Fruit fly (Drosophila melanogaster): ENCODE data around the gene Cyp12a5.

Gene Cyp12a5

dm6 chr3R:19163972-19164819, 31.7 kb downstream of the Cyp12a5 start, which contains the start of gene sqz:
Gene sqz (plus strand): TSS chr3R:19164211.
- TF ChIP-seq psq (GFP tag; optimal IDR thresholded peaks at IDR 0.05) (peak; percentile 77), dsf (GFP tag; optimal IDR thresholded peaks at IDR 0.05; ENCODE audit: borderline replicate concordance) (no peak), Hnf4 (GFP tag; optimal IDR thresholded peaks at IDR 0.05) (peak; percentile 34), N (GFP tag; optimal IDR thresholded peaks at IDR 0.05) (peak; percentile 28), foxo (GFP tag; optimal IDR thresholded peaks at IDR 0.05) (peak in 1 of 2 experiments; percentile 6), br (GFP tag; optimal IDR thresholded peaks at IDR 0.05) (peak; percentile 46), Mio (GFP tag; optimal IDR thresholded peaks at IDR 0.05) (no peak), lola (GFP tag; optimal IDR thresholded peaks at IDR 0.05) (peak; percentile 72), pan (optimal IDR thresholded peaks at IDR 0.05) (no peak), dl (GFP tag; optimal IDR thresholded peaks at IDR 0.05; ENCODE audit: insufficient read depth in 1 of 2, partially characterized antibody in 2 of 2) (peak; percentile 69 to 91), fru (GFP tag; optimal IDR thresholded peaks at IDR 0.05) (peak; percentile 46), jim (GFP tag; optimal IDR thresholded peaks at IDR 0.05) (no peak), HLH106 (tag; optimal IDR thresholded peaks at IDR 0.05) (peak; percentile 21), Vsx2 (GFP tag; optimal IDR thresholded peaks at IDR 0.05; ENCODE audit: partially characterized antibody) (peak; percentile 79), sage (GFP tag; optimal IDR thresholded peaks at IDR 0.05) (peak; percentile 74), Myc (optimal IDR thresholded peaks at IDR 0.05) (no peak), OdsH (GFP tag; optimal IDR thresholded peaks at IDR 0.05) (peak; percentile 56), woc (GFP tag; optimal IDR thresholded peaks at IDR 0.05) (no peak), h (GFP tag; optimal IDR thresholded peaks at IDR 0.05) (peak; percentile 37), CG9705 (GFP tag; optimal IDR thresholded peaks at IDR 0.05) (no peak), Dfd (GFP tag; optimal IDR thresholded peaks at IDR 0.05) (no peak), Sp1 (GFP tag; optimal IDR thresholded peaks at IDR 0.05) (peak; percentile 83), Hr83 (GFP tag; optimal IDR thresholded peaks at IDR 0.05; ENCODE audit: poor library complexity, severe bottlenecking) (peak; percentile 50), Dif (GFP tag; optimal IDR thresholded peaks at IDR 0.05; ENCODE audit: partially characterized antibody) (peak; percentile 94), GATAd (GFP tag; optimal IDR thresholded peaks at IDR 0.05) (no peak), rgr (GFP tag; optimal IDR thresholded peaks at IDR 0.05) (no peak), tai (GFP tag; optimal IDR thresholded peaks at IDR 0.05) (no peak), Rel (GFP tag; optimal IDR thresholded peaks at IDR 0.05) (peak; percentile 84), Rel (tag; optimal IDR thresholded peaks at IDR 0.05) (peak; percentile 49), ey (GFP tag; optimal IDR thresholded peaks at IDR 0.05) (no peak), CG32264 (GFP tag; optimal IDR thresholded peaks at IDR 0.05) (no peak), Abd-B (GFP tag; optimal IDR thresholded peaks at IDR 0.05) (no peak), brk (GFP tag; optimal IDR thresholded peaks at IDR 0.05) (peak; percentile 42)

dm6 chr3R:19164873-19165456, 32.5 kb downstream of the Cyp12a5 start:
- peak; percentile 33 for TF ChIP-seq woc (GFP tag; optimal IDR thresholded peaks at IDR 0.05)
- TF ChIP-seq HLH106 (tag; optimal IDR thresholded peaks at IDR 0.05), result peak; percentile 30
- peak in 1 of 2 experiments; percentile 33 for TF ChIP-seq foxo (GFP tag; optimal IDR thresholded peaks at IDR 0.05)
- TF ChIP-seq ey (GFP tag; optimal IDR thresholded peaks at IDR 0.05), result no peak
- TF ChIP-seq GATAd (GFP tag; optimal IDR thresholded peaks at IDR 0.05), result no peak
- TF ChIP-seq OdsH (GFP tag; optimal IDR thresholded peaks at IDR 0.05), result peak; percentile 10
- no peak for TF ChIP-seq Abd-B (GFP tag; optimal IDR thresholded peaks at IDR 0.05)
- TF ChIP-seq Rel (GFP tag; optimal IDR thresholded peaks at IDR 0.05), result no peak
- TF ChIP-seq Rel (tag; optimal IDR thresholded peaks at IDR 0.05), result no peak
- TF ChIP-seq psq (GFP tag; optimal IDR thresholded peaks at IDR 0.05), result no peak
- no peak for TF ChIP-seq Dif (GFP tag; optimal IDR thresholded peaks at IDR 0.05; ENCODE audit: partially characterized antibody)
- no peak for TF ChIP-seq Hr78 (GFP tag; optimal IDR thresholded peaks at IDR 0.05)
- peak; percentile 23 for TF ChIP-seq h (GFP tag; optimal IDR thresholded peaks at IDR 0.05)
- no peak for TF ChIP-seq lola (GFP tag; optimal IDR thresholded peaks at IDR 0.05)
- TF ChIP-seq sage (GFP tag; optimal IDR thresholded peaks at IDR 0.05), result peak; percentile 26
- TF ChIP-seq rgr (GFP tag; optimal IDR thresholded peaks at IDR 0.05), result peak; percentile 35
- peak; percentile 55 for TF ChIP-seq CG32264 (GFP tag; optimal IDR thresholded peaks at IDR 0.05)
- no peak for TF ChIP-seq CrebA (GFP tag; optimal IDR thresholded peaks at IDR 0.05; ENCODE audit: borderline replicate concordance)
- peak; percentile 5 for TF ChIP-seq dmrt93B (GFP tag; optimal IDR thresholded peaks at IDR 0.05)
- peak; percentile 5 for TF ChIP-seq fru (GFP tag; optimal IDR thresholded peaks at IDR 0.05)

All from whole organism, wandering third instar larva.